Worm (Caenorhabditis elegans) whole organism, L1 larva: ENCODE results near the gene C01G6.3.

Source experiments
- C34B4.2 ChIP-seq: sonication (generic microtip); optimal IDR thresholded peaks from 2 replicates; lab custom pipeline; 2017; ENCODE audit warnings: mild to moderate bottlenecking, missing genetic modification characterization, missing compliant biosample characterization
- Y116A8C.19 ChIP-seq: sonication (generic microtip); optimal IDR thresholded peaks from 2 replicates; lab custom pipeline; 2016; ENCODE audit warnings: missing compliant biosample characterization, missing genetic modification characterization, borderline replicate concordance
- aha-1 ChIP-seq: fragments of 150-350 bp; optimal IDR thresholded peaks from 2 replicates; lab custom pipeline; 2014; ENCODE audit warnings: missing biosample characterization, missing genetic modification characterization
- alr-1 ChIP-seq: fragments of 200-800 bp; sonication (Bioruptor generic); optimal IDR thresholded peaks from 2 replicates; lab custom pipeline; 2018; ENCODE audit warnings: borderline replicate concordance, mild to moderate bottlenecking, missing genetic modification characterization, missing compliant biosample characterization
- ama-1 ChIP-seq: fragments of 150-350 bp; optimal IDR thresholded peaks from 2 replicates; lab custom pipeline; 2014
- ceh-8 ChIP-seq: fragments of 200-800 bp; sonication (Bioruptor generic); optimal IDR thresholded peaks from 2 replicates; lab custom pipeline; 2018; ENCODE audit warnings: mild to moderate bottlenecking, missing genetic modification characterization, moderate library complexity, missing compliant biosample characterization
- ceh-82 ChIP-seq, 3 experiments: fragments of 150-350 bp in 1 of 3; sonication (generic microtip) in 2 of 3; optimal IDR thresholded peaks; 2 replicates each; lab custom pipeline; 2014 to 2017; ENCODE audit warnings: missing biosample characterization in 3 of 3, missing genetic modification characterization in 3 of 3
- ceh-88 ChIP-seq: fragments of 200-800 bp; sonication (Bioruptor generic); IDR thresholded peaks from 2 replicates; pipeline ENCODE4 v1.3.6; 2022; ENCODE audit warnings: missing genetic modification characterization, missing compliant biosample characterization
- ceh-90 ChIP-seq: sonication (generic microtip); optimal IDR thresholded peaks from 2 replicates; lab custom pipeline; 2016; ENCODE audit warnings: missing genetic modification characterization, missing compliant biosample characterization
- efl-1 ChIP-seq, 4 experiments: fragments of 150-350 bp; optimal IDR thresholded peaks in 3 of 4; peaks in 1 of 4; 1 replicate in 1 of 4; 2 replicates in 3 of 4; lab custom pipeline; 2014; ENCODE audit warnings: missing biosample characterization in 2 of 4, missing genetic modification characterization in 2 of 4, missing genetic modification reagents in 2 of 4
- efl-3 ChIP-seq: fragments of 200-800 bp; sonication (Bioruptor generic); optimal IDR thresholded peaks from 2 replicates; lab custom pipeline; 2018; ENCODE audit warnings: mild to moderate bottlenecking, missing genetic modification characterization, missing compliant biosample characterization
- egl-13 ChIP-seq: sonication (generic microtip); optimal IDR thresholded peaks from 2 replicates; lab custom pipeline; 2016; ENCODE audit warnings: missing genotype, missing genetic modification reagents, missing genetic modification characterization, missing compliant biosample characterization
- egl-27 ChIP-seq, 2 experiments: fragments of 150-350 bp in 1 of 2; sonication (generic microtip); optimal IDR thresholded peaks; 3 replicates each; lab custom pipeline; 2017 to 2018; ENCODE audit warnings: missing biosample characterization in 2 of 2, missing genetic modification characterization in 2 of 2, missing genetic modification reagents in 2 of 2
- elt-3 ChIP-seq, 6 experiments: fragments of 150-350 bp in 1 of 6; sonication (generic microtip); optimal IDR thresholded peaks; 2 replicates each; lab custom pipeline; 2017 to 2018; ENCODE audit warnings: missing biosample characterization in 6 of 6, missing genetic modification characterization in 6 of 6, inconsistent platforms in 1 of 6
- fkh-10 ChIP-seq: sonication (generic microtip); optimal IDR thresholded peaks from 2 replicates; lab custom pipeline; 2017; ENCODE audit warnings: missing biosample characterization, missing genetic modification reagents, missing genetic modification characterization
- fkh-4 ChIP-seq: sonication (generic microtip); optimal IDR thresholded peaks from 2 replicates; lab custom pipeline; 2016; ENCODE audit warnings: missing compliant biosample characterization, missing genetic modification characterization, borderline replicate concordance
- fkh-8 ChIP-seq: sonication (generic microtip); optimal IDR thresholded peaks from 2 replicates; lab custom pipeline; 2016; ENCODE audit warnings: mild to moderate bottlenecking, missing genetic modification characterization, missing compliant biosample characterization
- fos-1 ChIP-seq: fragments of 150-350 bp; optimal IDR thresholded peaks from 2 replicates; lab custom pipeline; 2014; ENCODE audit warnings: missing biosample characterization, missing genetic modification characterization
- grh-1 ChIP-seq: fragments of 200-800 bp; sonication (Bioruptor generic); IDR thresholded peaks from 2 replicates; pipeline ENCODE4 v1.3.6; 2022; ENCODE audit warnings: missing genetic modification reagents, missing genetic modification characterization, missing compliant biosample characterization
- irx-1 ChIP-seq: sonication (generic microtip); optimal IDR thresholded peaks from 2 replicates; lab custom pipeline; 2016; ENCODE audit warnings: missing genetic modification characterization, missing compliant biosample characterization
- jun-1 ChIP-seq: fragments of 150-350 bp; optimal IDR thresholded peaks from 2 replicates; lab custom pipeline; 2014; ENCODE audit warnings: missing biosample characterization, missing genetic modification reagents, missing genetic modification characterization
- lin-13 ChIP-seq: fragments of 150-350 bp; optimal IDR thresholded peaks from 2 replicates; lab custom pipeline; 2014; ENCODE audit warnings: missing biosample characterization, missing genetic modification reagents, missing genetic modification characterization
- lin-14 ChIP-seq: fragments of 200-800 bp; sonication (Bioruptor generic); optimal IDR thresholded peaks from 2 replicates; lab custom pipeline; 2018; ENCODE audit warnings: mild to moderate bottlenecking, missing genetic modification characterization, moderate library complexity, missing compliant biosample characterization
- mdl-1 ChIP-seq, 2 experiments: fragments of 150-350 bp; optimal IDR thresholded peaks; 2 replicates each; lab custom pipeline; 2014 to 2017; ENCODE audit warnings: missing biosample characterization in 2 of 2, missing genetic modification characterization in 2 of 2, inconsistent platforms in 1 of 2
- mef-2 ChIP-seq: fragments of 150-350 bp; optimal IDR thresholded peaks from 2 replicates; lab custom pipeline; 2014; ENCODE audit warnings: missing biosample characterization, missing genetic modification characterization
- mep-1 ChIP-seq: fragments of 150-350 bp; optimal IDR thresholded peaks from 2 replicates; lab custom pipeline; 2014; ENCODE audit warnings: missing biosample characterization, missing genetic modification characterization
- nhr-11 ChIP-seq: fragments of 150-350 bp; optimal IDR thresholded peaks from 2 replicates; lab custom pipeline; 2014; ENCODE audit warnings: missing biosample characterization, missing genetic modification characterization
- nhr-12 ChIP-seq: sonication (generic microtip); optimal IDR thresholded peaks from 2 replicates; lab custom pipeline; 2017; ENCODE audit warnings: missing biosample characterization, missing genetic modification characterization
- nhr-20 ChIP-seq: sonication (generic microtip); optimal IDR thresholded peaks from 2 replicates; lab custom pipeline; 2016; ENCODE audit warnings: mild to moderate bottlenecking, missing genetic modification characterization, missing compliant biosample characterization
- nhr-237 ChIP-seq: fragments of 150-350 bp; optimal IDR thresholded peaks from 2 replicates; lab custom pipeline; 2014; ENCODE audit warnings: missing biosample characterization, missing genetic modification characterization
- nhr-28 ChIP-seq: fragments of 150-350 bp; optimal IDR thresholded peaks from 2 replicates; lab custom pipeline; 2014; ENCODE audit warnings: missing biosample characterization, missing genetic modification characterization
- nhr-47 ChIP-seq: sonication (generic microtip); optimal IDR thresholded peaks from 2 replicates; lab custom pipeline; 2016; ENCODE audit warnings: mild to moderate bottlenecking, missing genetic modification characterization, moderate library complexity, missing compliant biosample characterization
- nhr-71 ChIP-seq: sonication (generic microtip); optimal IDR thresholded peaks from 2 replicates; lab custom pipeline; 2016; ENCODE audit warnings: mild to moderate bottlenecking, missing genetic modification characterization, moderate library complexity, missing compliant biosample characterization
- nhr-76 ChIP-seq: sonication (generic microtip); optimal IDR thresholded peaks from 2 replicates; lab custom pipeline; 2017; ENCODE audit warnings: missing biosample characterization, missing genetic modification characterization
- nhr-85 ChIP-seq: sonication (generic microtip); peaks from one replicate; lab custom pipeline; 2016; ENCODE audit warnings: missing genetic modification characterization, inconsistent platforms, missing compliant biosample characterization
- pqm-1 ChIP-seq: sonication (generic microtip); optimal IDR thresholded peaks from 3 replicates; lab custom pipeline; 2017; ENCODE audit warnings: missing biosample characterization, missing genetic modification characterization
- skn-1 ChIP-seq: fragments of 150-350 bp; optimal IDR thresholded peaks from 2 replicates; lab custom pipeline; 2014; ENCODE audit warnings: missing biosample characterization, missing genetic modification characterization
- snu-23 ChIP-seq: sonication (generic microtip); optimal IDR thresholded peaks from 2 replicates; lab custom pipeline; 2016; ENCODE audit warnings: missing genetic modification characterization, missing compliant biosample characterization
- sox-4 ChIP-seq: sonication (generic microtip); optimal IDR thresholded peaks from 2 replicates; lab custom pipeline; 2016; ENCODE audit warnings: missing genetic modification characterization, missing compliant biosample characterization
- sptf-1 ChIP-seq: fragments of 150-350 bp; optimal IDR thresholded peaks from 2 replicates; lab custom pipeline; 2014; ENCODE audit warnings: missing biosample characterization, missing genetic modification characterization
- sup-37 ChIP-seq: fragments of 200-800 bp; sonication (Bioruptor generic); optimal IDR thresholded peaks from 2 replicates; lab custom pipeline; 2018; ENCODE audit warnings: mild to moderate bottlenecking, missing genetic modification characterization, missing compliant biosample characterization
- swsn-7 ChIP-seq: sonication (generic microtip); optimal IDR thresholded peaks from 2 replicates; lab custom pipeline; 2016; ENCODE audit warnings: missing genetic modification characterization, missing compliant biosample characterization
- unc-30 ChIP-seq: sonication (generic microtip); optimal IDR thresholded peaks from 2 replicates; lab custom pipeline; 2017; ENCODE audit warnings: missing biosample characterization, missing genetic modification characterization
- unc-62 ChIP-seq: fragments of 150-350 bp; optimal IDR thresholded peaks from 2 replicates; lab custom pipeline; 2014; ENCODE audit warnings: missing biosample characterization, missing genetic modification reagents, missing genetic modification characterization
- unc-86 ChIP-seq: sonication (generic microtip); optimal IDR thresholded peaks from 2 replicates; lab custom pipeline; 2016; ENCODE audit warnings: missing genetic modification characterization, missing compliant biosample characterization
- unc-98 ChIP-seq: fragments of 200-800 bp; sonication (Bioruptor generic); IDR thresholded peaks from 2 replicates; pipeline ENCODE4 v1.3.6; 2022; ENCODE audit warnings: missing genetic modification characterization, missing compliant biosample characterization
- vab-15 ChIP-seq: sonication (generic microtip); optimal IDR thresholded peaks from 2 replicates; lab custom pipeline; 2017; ENCODE audit warnings: missing genotype, mild to moderate bottlenecking, missing genetic modification characterization, missing compliant biosample characterization
- ztf-11 ChIP-seq, 2 experiments: sonication (generic microtip); optimal IDR thresholded peaks; 2 replicates each; lab custom pipeline; 2016 to 2017; ENCODE audit warnings: missing genetic modification characterization in 2 of 2, missing biosample characterization in 1 of 2, missing compliant biosample characterization in 1 of 2

Gene C01G6.3

ce11 chrII:9264689-9265278 lies 4.9 kb upstream of the C01G6.3 start (continued):
- TF ChIP-seq unc-30 (tag; lab: Kevin White, UChicago) (no peak), jun-1 (tag; lab: Kevin White, UChicago) (no peak), unc-98 (GFP tag; lab: Robert Waterston, UW) (no peak), egl-13 (tag; lab: Kevin White, UChicago) (no peak), fkh-4 (tag; lab: Kevin White, UChicago) (peak; percentile 70), aha-1 (tag; lab: Kevin White, UChicago) (no peak), ceh-82 (tag; optimal IDR thresholded peaks at IDR 0.05; lab: Kevin White, UChicago) (no peak), ama-1 (lab: Kevin White, UChicago) (no peak), ceh-8 (GFP tag; lab: Kevin White, UChicago) (no peak), pqm-1 (no peak), nhr-20 (tag; lab: Kevin White, UChicago) (peak; percentile 9), Y116A8C.19 (tag; lab: Kevin White, UChicago) (no peak), nhr-28 (tag; lab: Kevin White, UChicago) (no peak), sox-4 (tag; lab: Kevin White, UChicago) (no peak), nhr-85 (no peak), lin-13 (no peak), nhr-11 (tag; lab: Kevin White, UChicago) (no peak), sup-37 (GFP tag; lab: Kevin White, UChicago) (no peak), mef-2 (tag; lab: Kevin White, UChicago) (no peak), C34B4.2 (tag; lab: Kevin White, UChicago) (no peak), egl-27 (tag; optimal IDR thresholded peaks at IDR 0.05; lab: Kevin White, UChicago) (no peak), efl-1 (optimal IDR thresholded peaks at IDR 0.05; lab: Kevin White, UChicago) (peak; percentile 4 to 22), efl-1 (GFP tag; optimal IDR thresholded peaks at IDR 0.05 in 1 of 2; lab: Kevin White, UChicago) (no peak), nhr-12 (tag; lab: Kevin White, UChicago) (no peak), alr-1 (tag; lab: Kevin White, UChicago) (no peak), unc-62 (no peak), fkh-10 (GFP tag; lab: Kevin White, UChicago) (no peak), elt-3 (tag; optimal IDR thresholded peaks at IDR 0.05; lab: Kevin White, UChicago) (no peak), sptf-1 (tag; lab: Kevin White, UChicago) (no peak), irx-1 (tag; lab: Kevin White, UChicago) (peak; percentile 17), nhr-76 (no peak), grh-1 (GFP tag; lab: Robert Waterston, UW) (no peak), swsn-7 (peak; percentile 45)

- TF ChIP-seq nhr-237 (tag; lab: Kevin White, UChicago) (no peak), efl-3 (GFP tag; lab: Kevin White, UChicago) (no peak), ceh-90 (tag; lab: Kevin White, UChicago) (no peak), nhr-71 (peak; percentile 10), vab-15 (tag; lab: Kevin White, UChicago) (no peak), lin-14 (GFP tag; lab: Kevin White, UChicago) (peak; percentile 41), nhr-47 (tag; lab: Kevin White, UChicago) (no peak)
- TF ChIP-seq, all 84 proteins: peak for 2
These were observed 4.0 kb upstream of the C01G6.3 start for ce11 chrII:9265705-9266104.

ce11 chrII:9266252-9266651 lies 3.4 kb upstream of the C01G6.3 start:
- TF ChIP-seq efl-1 (optimal IDR thresholded peaks at IDR 0.05; lab: Kevin White, UChicago), result no peak
- no peak for TF ChIP-seq efl-1 (GFP tag; optimal IDR thresholded peaks at IDR 0.05 in 1 of 2; lab: Kevin White, UChicago)
- TF ChIP-seq unc-86 (tag; lab: Kevin White, UChicago), result no peak
- TF ChIP-seq skn-1 (tag; lab: Kevin White, UChicago), result no peak
- TF ChIP-seq nhr-237 (tag; lab: Kevin White, UChicago), result no peak
- no peak for TF ChIP-seq sup-37 (GFP tag; lab: Kevin White, UChicago)
- TF ChIP-seq snu-23, result no peak
- TF ChIP-seq efl-3 (GFP tag; lab: Kevin White, UChicago), result no peak
- TF ChIP-seq C34B4.2 (tag; lab: Kevin White, UChicago), result no peak
- TF ChIP-seq ama-1 (lab: Kevin White, UChicago), result no peak
- TF ChIP-seq mdl-1 (tag; optimal IDR thresholded peaks at IDR 0.05; lab: Kevin White, UChicago), result no peak
- no peak for TF ChIP-seq pqm-1
- no peak for TF ChIP-seq ztf-11 (tag; optimal IDR thresholded peaks at IDR 0.05; lab: Kevin White, UChicago)
- no peak for TF ChIP-seq fkh-8
- no peak for TF ChIP-seq nhr-12 (tag; lab: Kevin White, UChicago)
- no peak for TF ChIP-seq fos-1 (tag; lab: Kevin White, UChicago)
- no peak for TF ChIP-seq Y116A8C.19 (tag; lab: Kevin White, UChicago)
- no peak for TF ChIP-seq jun-1 (tag; lab: Kevin White, UChicago)
- no peak for TF ChIP-seq mep-1 (tag; lab: Kevin White, UChicago)
- no peak for TF ChIP-seq ceh-88 (GFP tag; lab: Robert Waterston, UW)
- TF ChIP-seq, all 84 proteins: peak for 0
